Worm (Caenorhabditis elegans) whole organism, mixed stage, embryonic: ENCODE measurements around the gene npp-15.

Experiments
- M03D4.4 ChIP-seq: sonication (generic microtip); optimal IDR thresholded peaks from 2 replicates; lab custom pipeline; 2017; ENCODE audit warnings: mild to moderate bottlenecking, missing genetic modification characterization, missing compliant biosample characterization
- bed-3 ChIP-seq: fragments of 200-800 bp; sonication (Bioruptor generic); optimal IDR thresholded peaks from 3 replicates; lab custom pipeline; 2018; ENCODE audit warnings: mild to moderate bottlenecking, missing genetic modification characterization, moderate library complexity, missing compliant biosample characterization
- blmp-1 ChIP-seq: fragments of 150-350 bp; optimal IDR thresholded peaks from 2 replicates; lab custom pipeline; 2014; ENCODE audit warnings: missing biosample characterization, missing genetic modification characterization
- ceh-39 ChIP-seq: fragments of 150-350 bp; optimal IDR thresholded peaks from 2 replicates; lab custom pipeline; 2014; ENCODE audit warnings: missing biosample characterization, missing genetic modification characterization
- ceh-43 ChIP-seq: fragments of 200-800 bp; sonication (Bioruptor generic); optimal IDR thresholded peaks from 2 replicates; lab custom pipeline; 2018; ENCODE audit warnings: mild to moderate bottlenecking, missing genetic modification characterization, moderate library complexity, missing compliant biosample characterization
- ceh-83 ChIP-seq: fragments of 200-800 bp; sonication (Bioruptor generic); optimal IDR thresholded peaks from 2 replicates; lab custom pipeline; 2018; ENCODE audit warnings: mild to moderate bottlenecking, missing genetic modification characterization, missing compliant biosample characterization
- ces-1 ChIP-seq: fragments of 150-350 bp; optimal IDR thresholded peaks from 2 replicates; lab custom pipeline; 2014; ENCODE audit warnings: missing biosample characterization, missing genetic modification reagents, missing genetic modification characterization
- drap-1 ChIP-seq: fragments of 200-800 bp; sonication (Bioruptor generic); optimal IDR thresholded peaks from 3 replicates; lab custom pipeline; 2018; ENCODE audit warnings: mild to moderate bottlenecking, missing genetic modification characterization, missing compliant biosample characterization
- elt-1 ChIP-seq: sonication (generic microtip); optimal IDR thresholded peaks from 2 replicates; lab custom pipeline; 2017; ENCODE audit warnings: missing genetic modification characterization, mild to moderate bottlenecking, missing compliant biosample characterization, antibody characterized with exemption, moderate library complexity, borderline replicate concordance; ENCODE audit not compliant: insufficient read depth
- flh-1 ChIP-seq: fragments of 200-800 bp; sonication (Bioruptor generic); optimal IDR thresholded peaks from 2 replicates; lab custom pipeline; 2018; ENCODE audit warnings: mild to moderate bottlenecking, missing genetic modification characterization, moderate library complexity, missing compliant biosample characterization
- ham-2 ChIP-seq: fragments of 200-800 bp; sonication (Bioruptor generic); optimal IDR thresholded peaks from 2 replicates; lab custom pipeline; 2018; ENCODE audit warnings: mild to moderate bottlenecking, missing genetic modification characterization, missing compliant biosample characterization
- hlh-1 ChIP-seq: fragments of 150-350 bp; optimal IDR thresholded peaks from 2 replicates; lab custom pipeline; 2014; ENCODE audit warnings: missing biosample characterization, missing genetic modification reagents, missing genetic modification characterization
- lin-13 ChIP-seq: fragments of 150-350 bp; optimal IDR thresholded peaks from 2 replicates; lab custom pipeline; 2014; ENCODE audit warnings: missing biosample characterization, missing genetic modification characterization
- lin-32 ChIP-seq: fragments of 200-800 bp; sonication (Bioruptor generic); optimal IDR thresholded peaks from 2 replicates; lab custom pipeline; 2018; ENCODE audit warnings: mild to moderate bottlenecking, missing genetic modification characterization, missing compliant biosample characterization
- lsy-2 ChIP-seq: fragments of 150-350 bp; optimal IDR thresholded peaks from 2 replicates; lab custom pipeline; 2014; ENCODE audit warnings: missing biosample characterization, missing genetic modification characterization
- mab-5 ChIP-seq: fragments of 150-350 bp; optimal IDR thresholded peaks from 2 replicates; lab custom pipeline; 2014; ENCODE audit warnings: missing biosample characterization, missing genetic modification characterization
- mep-1 ChIP-seq: fragments of 150-350 bp; optimal IDR thresholded peaks from 2 replicates; lab custom pipeline; 2017; ENCODE audit warnings: missing biosample characterization, missing genetic modification reagents, missing genetic modification characterization, inconsistent platforms
- mls-2 ChIP-seq: sonication (generic microtip); optimal IDR thresholded peaks from 2 replicates; lab custom pipeline; 2016; ENCODE audit warnings: mild to moderate bottlenecking, missing genetic modification characterization, moderate library complexity, missing compliant biosample characterization
- nhr-12 ChIP-seq: fragments of 150-350 bp; optimal IDR thresholded peaks from 2 replicates; lab custom pipeline; 2014; ENCODE audit warnings: missing biosample characterization, missing genetic modification characterization
- nhr-2 ChIP-seq: fragments of 150-350 bp; optimal IDR thresholded peaks from 2 replicates; lab custom pipeline; 2014; ENCODE audit warnings: missing biosample characterization, missing genetic modification characterization
- nhr-237 ChIP-seq: fragments of 150-350 bp; optimal IDR thresholded peaks from 2 replicates; lab custom pipeline; 2014; ENCODE audit warnings: missing biosample characterization, missing genetic modification characterization
- nhr-28 ChIP-seq: fragments of 150-350 bp; optimal IDR thresholded peaks from 2 replicates; lab custom pipeline; 2014; ENCODE audit warnings: missing biosample characterization, missing genetic modification characterization
- nhr-76 ChIP-seq: sonication (generic microtip); optimal IDR thresholded peaks from 2 replicates; lab custom pipeline; 2017; ENCODE audit warnings: missing biosample characterization, missing genetic modification characterization
- pha-4 ChIP-seq: fragments of 150-350 bp; optimal IDR thresholded peaks from 2 replicates; lab custom pipeline; 2018; ENCODE audit warnings: missing biosample characterization, missing genetic modification reagents, missing genetic modification characterization
- snpc-4 ChIP-seq: fragments of 150-350 bp; optimal IDR thresholded peaks from 2 replicates; lab custom pipeline; 2014; ENCODE audit warnings: missing biosample characterization, missing genetic modification characterization
- sptf-1 ChIP-seq: sonication (generic microtip); optimal IDR thresholded peaks from 2 replicates; lab custom pipeline; 2017; ENCODE audit warnings: mild to moderate bottlenecking, missing genetic modification characterization, moderate library complexity, missing compliant biosample characterization
- tbx-8 ChIP-seq: fragments of 200-800 bp; sonication (Bioruptor generic); optimal IDR thresholded peaks from 2 replicates; lab custom pipeline; 2018; ENCODE audit warnings: mild to moderate bottlenecking, missing genetic modification characterization, moderate library complexity, missing compliant biosample characterization
- unc-120 ChIP-seq: sonication (generic microtip); optimal IDR thresholded peaks from 2 replicates; lab custom pipeline; 2017; ENCODE audit warnings: missing genetic modification characterization, missing compliant biosample characterization; ENCODE audit not compliant: poor library complexity, severe bottlenecking
- unc-39 ChIP-seq: fragments of 150-350 bp; optimal IDR thresholded peaks from 2 replicates; lab custom pipeline; 2014; ENCODE audit warnings: missing biosample characterization, missing genetic modification characterization
- unc-62 ChIP-seq: fragments of 150-350 bp; optimal IDR thresholded peaks from 2 replicates; lab custom pipeline; 2014; ENCODE audit warnings: missing biosample characterization, missing genetic modification reagents, missing genetic modification characterization
- zip-8 ChIP-seq: fragments of 150-350 bp; optimal IDR thresholded peaks from 2 replicates; lab custom pipeline; 2014; ENCODE audit warnings: missing biosample characterization, missing genetic modification characterization
- ztf-11 ChIP-seq: fragments of 150-350 bp; optimal IDR thresholded peaks from 2 replicates; lab custom pipeline; 2014; ENCODE audit warnings: missing biosample characterization, missing genetic modification characterization

Gene npp-15

ce11 chrIII:7977224-7977623 is 48.4 kb downstream of the npp-15 start:
- TF ChIP-seq nhr-237: no peak
- TF ChIP-seq, all 35 proteins: peak for 0

- TF ChIP-seq ceh-43 (GFP tag; lab: Kevin White, UChicago): no peak
- no peak for TF ChIP-seq drap-1
- no peak for TF ChIP-seq nhr-237
- TF ChIP-seq nhr-12 (tag; lab: Kevin White, UChicago): no peak
- no peak for TF ChIP-seq lin-13 (tag; lab: Kevin White, UChicago)
- no peak for TF ChIP-seq blmp-1
- TF ChIP-seq mab-5: no peak
- no peak for TF ChIP-seq mls-2 (tag; lab: Kevin White, UChicago)
- TF ChIP-seq ceh-83 (GFP tag; lab: Kevin White, UChicago): no peak
- TF ChIP-seq lin-32: no peak
- no peak for TF ChIP-seq nhr-2 (tag; lab: Kevin White, UChicago)
Measured at ce11 chrIII:7977777-7978176, 48.9 kb downstream of the npp-15 start, which contains the start of gene C06G4.4. C06G4.4 (minus strand) TSS chrIII:7977812.

ce11 chrIII:7978289-7978688 is 49.4 kb downstream of the npp-15 start:
- TF ChIP-seq snpc-4 (tag; lab: Kevin White, UChicago) (no peak), ceh-83 (GFP tag; lab: Kevin White, UChicago) (no peak), pha-4 (no peak), unc-62 (GFP tag; lab: Kevin White, UChicago) (no peak), unc-39 (tag; lab: Kevin White, UChicago) (no peak), hlh-1 (tag; lab: Kevin White, UChicago) (no peak), elt-1 (tag; lab: Kevin White, UChicago) (no peak), drap-1 (no peak), lsy-2 (tag; lab: Kevin White, UChicago) (no peak), ceh-39 (tag; lab: Kevin White, UChicago) (no peak), lin-13 (tag; lab: Kevin White, UChicago) (no peak), zip-8 (tag; lab: Kevin White, UChicago) (no peak), ham-2 (GFP tag; lab: Kevin White, UChicago) (no peak), unc-120 (tag; lab: Kevin White, UChicago) (no peak)

- TF ChIP-seq nhr-237 (no peak), mab-5 (no peak), nhr-28 (tag; lab: Kevin White, UChicago) (no peak), nhr-12 (tag; lab: Kevin White, UChicago) (no peak), ces-1 (GFP tag; lab: Kevin White, UChicago) (peak; percentile 18)
Measured at ce11 chrIII:7978723-7979122, 49.9 kb downstream of the npp-15 start.

ce11 chrIII:7979659-7980058 is 50.8 kb downstream of the npp-15 start, which contains the start of gene clp-1:
clp-1 (plus strand) TSS chrIII:7979959.
- TF ChIP-seq ztf-11 (tag; lab: Kevin White, UChicago) (no peak), blmp-1 (no peak), nhr-2 (tag; lab: Kevin White, UChicago) (no peak), M03D4.4 (no peak), pha-4 (no peak), mep-1 (tag; lab: Kevin White, UChicago) (no peak), snpc-4 (tag; lab: Kevin White, UChicago) (no peak), flh-1 (no peak), bed-3 (GFP tag; lab: Kevin White, UChicago) (no peak), unc-62 (GFP tag; lab: Kevin White, UChicago) (no peak), mab-5 (no peak), ceh-39 (tag; lab: Kevin White, UChicago) (no peak), hlh-1 (tag; lab: Kevin White, UChicago) (no peak)

ce11 chrIII:7981233-7981632 is 52.4 kb downstream of the npp-15 start:
- TF ChIP-seq tbx-8 (GFP tag; lab: Kevin White, UChicago) (no peak), ztf-11 (tag; lab: Kevin White, UChicago) (no peak), lsy-2 (tag; lab: Kevin White, UChicago) (no peak), sptf-1 (tag; lab: Kevin White, UChicago) (no peak), ceh-43 (GFP tag; lab: Kevin White, UChicago) (no peak), M03D4.4 (no peak), mab-5 (no peak), unc-62 (GFP tag; lab: Kevin White, UChicago) (no peak), nhr-76 (tag; lab: Kevin White, UChicago) (no peak), hlh-1 (tag; lab: Kevin White, UChicago) (no peak), nhr-2 (tag; lab: Kevin White, UChicago) (no peak), mep-1 (tag; lab: Kevin White, UChicago) (no peak), nhr-237 (no peak), lin-32 (no peak), lin-13 (tag; lab: Kevin White, UChicago) (no peak), nhr-12 (tag; lab: Kevin White, UChicago) (no peak), snpc-4 (tag; lab: Kevin White, UChicago) (no peak), unc-39 (tag; lab: Kevin White, UChicago) (no peak), blmp-1 (no peak)
